Worm (Caenorhabditis elegans): ENCODE measurements around the gene Y48B6A.10.

Gene Y48B6A.10

ce11 chrII:14197499-14198096 is 16.6 kb upstream of the Y48B6A.10 start, which contains the start of gene ace-4:
Gene ace-4, plus strand, starts transcription at chrII:14198046.
- TF ChIP-seq nhr-85 (tag) (peak; percentile 50), mef-2 (tag; optimal IDR thresholded peaks at IDR 0.05) (no peak), nhr-28 (tag; optimal IDR thresholded peaks at IDR 0.05) (no peak), lin-39 (tag; optimal IDR thresholded peaks at IDR 0.05) (no peak), zip-4 (GFP tag; optimal IDR thresholded peaks at IDR 0.05) (no peak)

ce11 chrII:14205335-14205734 is 8.9 kb upstream of the Y48B6A.10 start, which contains the start of gene ace-3:
Gene ace-3, plus strand, starts transcription at chrII:14205635.
- TF ChIP-seq fkh-4 (tag; optimal IDR thresholded peaks at IDR 0.05; ENCODE audit: borderline replicate concordance) (no peak), nhr-237 (tag; optimal IDR thresholded peaks at IDR 0.05) (no peak), ceh-82 (tag; optimal IDR thresholded peaks at IDR 0.05) (no peak), lin-15B (tag; optimal IDR thresholded peaks at IDR 0.05) (no peak), ceh-88 (GFP tag; IDR thresholded peaks at IDR 0.05) (no peak), lin-39 (tag; optimal IDR thresholded peaks at IDR 0.05) (no peak), snpc-4 (tag; optimal IDR thresholded peaks at IDR 0.05) (no peak), rnt-1 (tag; optimal IDR thresholded peaks at IDR 0.05) (no peak)

ce11 chrII:14206211-14206610 is 8.0 kb upstream of the Y48B6A.10 start:
- TF ChIP-seq lsy-2 (tag; optimal IDR thresholded peaks at IDR 0.05) = no peak
- no peak for TF ChIP-seq vab-15 (tag; optimal IDR thresholded peaks at IDR 0.05)
- TF ChIP-seq hpl-2 (GFP tag; optimal IDR thresholded peaks at IDR 0.05) = no peak
- TF ChIP-seq elt-3 (tag; optimal IDR thresholded peaks at IDR 0.05) = no peak
- TF ChIP-seq zip-4 (GFP tag; optimal IDR thresholded peaks at IDR 0.05) = no peak
- TF ChIP-seq Y116A8C.19 (tag; optimal IDR thresholded peaks at IDR 0.05; ENCODE audit: borderline replicate concordance) = no peak
- TF ChIP-seq ceh-82 (tag; optimal IDR thresholded peaks at IDR 0.05) = no peak
- TF ChIP-seq ceh-90 (tag; optimal IDR thresholded peaks at IDR 0.05) = no peak
- TF ChIP-seq snu-23 (GFP tag; optimal IDR thresholded peaks at IDR 0.05) = no peak
- TF ChIP-seq unc-30 (tag; optimal IDR thresholded peaks at IDR 0.05) = no peak

ce11 chrII:14211118-14211517 is 3.1 kb upstream of the Y48B6A.10 start, which contains the start of gene hot-7:
Gene hot-7, plus strand, starts transcription at chrII:14211418.
- TF ChIP-seq sox-4 (tag; optimal IDR thresholded peaks at IDR 0.05) (no peak), nhr-19 (GFP tag; conservative IDR thresholded peaks at IDR 0.05) (no peak), nhr-90 (tag; optimal IDR thresholded peaks at IDR 0.05; ENCODE audit: poor library complexity) (no peak), aly-2 (tag; optimal IDR thresholded peaks at IDR 0.05) (no peak), lin-14 (GFP tag; optimal IDR thresholded peaks at IDR 0.05) (no peak), nhr-47 (tag; optimal IDR thresholded peaks at IDR 0.05) (no peak), elt-2 (tag; optimal IDR thresholded peaks at IDR 0.05) (no peak), mab-9 (GFP tag; IDR thresholded peaks at IDR 0.05) (no peak), nhr-28 (tag; optimal IDR thresholded peaks at IDR 0.05) (no peak), zip-4 (GFP tag; optimal IDR thresholded peaks at IDR 0.05) (no peak), F16B12.6 (tag; optimal IDR thresholded peaks at IDR 0.05) (no peak), aha-1 (tag; optimal IDR thresholded peaks at IDR 0.05) (no peak), blmp-1 (tag; optimal IDR thresholded peaks at IDR 0.05) (no peak), ztf-11 (tag; optimal IDR thresholded peaks at IDR 0.05) (no peak)

ce11 chrII:14218142-14218541 is 3.9 kb downstream of the Y48B6A.10 start:
- TF ChIP-seq nhr-19 (GFP tag; conservative IDR thresholded peaks at IDR 0.05) (no peak), rnt-1 (tag; optimal IDR thresholded peaks at IDR 0.05) (no peak), mef-2 (tag; optimal IDR thresholded peaks at IDR 0.05) (no peak), C16A3.4 (tag; optimal IDR thresholded peaks at IDR 0.05) (no peak)
